Worm (Caenorhabditis elegans): ENCODE data around the gene dhs-25.

dhs-25 gene

DNA sequence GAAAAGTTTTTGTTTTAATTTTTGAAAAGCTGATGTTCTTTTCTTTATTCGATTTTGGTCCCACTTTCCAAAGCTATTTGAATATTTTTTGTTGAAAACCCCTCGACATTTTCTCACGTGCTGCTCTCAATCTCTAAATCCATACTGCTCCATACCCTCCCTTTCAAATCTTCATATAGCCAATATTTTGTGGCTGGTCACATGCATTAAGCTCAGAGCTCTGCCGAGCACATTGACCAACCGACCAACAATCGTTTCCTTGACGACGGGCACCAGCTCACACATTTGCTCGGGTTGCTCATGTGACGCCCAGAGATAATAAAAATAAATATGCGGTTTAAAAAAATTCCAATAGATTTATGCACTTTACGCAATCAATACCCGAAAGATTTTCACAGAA, 47.4 kb upstream of the dhs-25 start (continued):
- TF ChIP-seq elt-3 (tag; optimal IDR thresholded peaks at IDR 0.05) (no peak), nhr-47 (tag; optimal IDR thresholded peaks at IDR 0.05) (peak; percentile 68), tbx-2 (tag; optimal IDR thresholded peaks at IDR 0.05) (peak; percentile 10), grh-1 (GFP tag; IDR thresholded peaks at IDR 0.05) (no peak), ceh-82 (tag; optimal IDR thresholded peaks at IDR 0.05) (peak in 2 of 3 experiments; percentile 23 to 43), ets-5 (GFP tag; IDR thresholded peaks at IDR 0.05) (no peak), ama-1 (optimal IDR thresholded peaks at IDR 0.05) (no peak), nhr-90 (tag; optimal IDR thresholded peaks at IDR 0.05; ENCODE audit: poor library complexity) (no peak), elt-2 (tag; optimal IDR thresholded peaks at IDR 0.05) (no peak), mef-2 (tag; optimal IDR thresholded peaks at IDR 0.05) (no peak), sptf-1 (tag; optimal IDR thresholded peaks at IDR 0.05) (no peak), F16B12.6 (tag; optimal IDR thresholded peaks at IDR 0.05) (no peak), snu-23 (GFP tag; optimal IDR thresholded peaks at IDR 0.05) (peak; percentile 40), sup-37 (GFP tag; optimal IDR thresholded peaks at IDR 0.05) (no peak), dpl-1 (GFP tag; optimal IDR thresholded peaks at IDR 0.05) (peak in 1 of 3 experiments; percentile 6), sox-4 (tag; optimal IDR thresholded peaks at IDR 0.05) (peak; percentile 76), ztf-11 (tag; optimal IDR thresholded peaks at IDR 0.05) (no peak), nhr-76 (tag; optimal IDR thresholded peaks at IDR 0.05) (no peak), xbp-1 (tag; optimal IDR thresholded peaks at IDR 0.05) (no peak), jun-1 (tag; optimal IDR thresholded peaks at IDR 0.05) (peak; percentile 37), vab-15 (tag; optimal IDR thresholded peaks at IDR 0.05) (no peak), egl-13 (tag; optimal IDR thresholded peaks at IDR 0.05) (peak; percentile 44), ztf-4 (tag; optimal IDR thresholded peaks at IDR 0.05) (no peak), ces-1 (GFP tag; optimal IDR thresholded peaks at IDR 0.05) (no peak), nhr-20 (tag; optimal IDR thresholded peaks at IDR 0.05) (no peak), nhr-237 (tag; optimal IDR thresholded peaks at IDR 0.05) (no peak), mab-9 (GFP tag; IDR thresholded peaks at IDR 0.05) (no peak), hlh-4 (tag; optimal IDR thresholded peaks at IDR 0.05) (no peak), ceh-8 (GFP tag; optimal IDR thresholded peaks at IDR 0.05) (no peak), efl-3 (GFP tag; optimal IDR thresholded peaks at IDR 0.05) (no peak), C16A3.4 (tag; optimal IDR thresholded peaks at IDR 0.05) (no peak)

DNA sequence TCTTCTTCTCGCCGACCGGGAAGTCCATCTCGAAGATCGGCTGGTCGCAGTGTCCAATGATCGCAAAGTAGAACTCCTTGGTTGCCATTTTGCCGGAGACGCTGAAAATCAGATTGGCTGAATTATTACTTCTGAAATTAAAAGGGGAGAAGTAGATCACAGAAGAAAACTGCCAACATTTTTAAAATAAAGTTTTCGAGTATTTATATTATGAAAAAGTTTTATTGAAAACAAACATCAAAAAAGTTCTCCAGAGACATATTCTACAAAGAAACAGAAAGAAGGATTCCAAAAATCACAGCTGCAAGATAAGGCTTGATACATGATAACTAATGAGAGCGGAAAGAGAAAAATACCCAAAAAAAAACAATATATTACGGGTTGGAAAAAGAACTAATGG, 46.2 kb upstream of the dhs-25 start, which contains the start of gene sedl-1:
TSS of gene sedl-1 (minus strand) at position 101 of the 400 bp plus-strand sequence.
- no peak for TF ChIP-seq ama-1 (optimal IDR thresholded peaks at IDR 0.05)

DNA sequence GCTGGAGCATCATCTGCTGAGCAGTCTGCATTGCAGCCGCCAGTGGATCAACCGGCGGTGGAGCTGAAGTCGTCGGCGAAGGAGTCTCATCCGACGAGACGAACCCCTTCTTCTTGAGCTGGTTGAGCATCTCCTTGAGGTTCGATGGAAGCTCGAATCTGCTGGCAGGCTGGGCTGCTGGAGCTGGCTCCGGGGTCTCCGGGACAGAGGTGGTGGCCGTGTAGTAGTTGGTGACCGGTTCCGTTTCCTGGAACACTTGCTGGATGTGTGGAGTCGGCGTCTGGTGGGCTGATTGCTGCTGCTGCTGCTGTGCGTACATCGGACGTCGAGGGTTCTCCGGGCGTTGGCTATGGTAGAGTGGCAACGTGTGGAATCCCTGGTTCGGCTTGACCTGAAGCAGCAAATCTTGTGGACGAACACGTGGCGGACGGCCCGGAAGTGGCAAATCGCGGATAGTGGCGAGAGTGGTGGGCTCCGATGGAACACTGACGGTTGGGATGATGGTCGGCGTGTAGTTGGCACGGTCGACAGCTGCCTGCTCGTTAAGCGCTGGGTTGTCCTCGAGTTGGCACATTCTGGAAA, 44.6 kb upstream of the dhs-25 start:
- TF ChIP-seq nhr-85 (tag) = no peak
- peak; percentile 1 for TF ChIP-seq ceh-8 (GFP tag; optimal IDR thresholded peaks at IDR 0.05)

DNA sequence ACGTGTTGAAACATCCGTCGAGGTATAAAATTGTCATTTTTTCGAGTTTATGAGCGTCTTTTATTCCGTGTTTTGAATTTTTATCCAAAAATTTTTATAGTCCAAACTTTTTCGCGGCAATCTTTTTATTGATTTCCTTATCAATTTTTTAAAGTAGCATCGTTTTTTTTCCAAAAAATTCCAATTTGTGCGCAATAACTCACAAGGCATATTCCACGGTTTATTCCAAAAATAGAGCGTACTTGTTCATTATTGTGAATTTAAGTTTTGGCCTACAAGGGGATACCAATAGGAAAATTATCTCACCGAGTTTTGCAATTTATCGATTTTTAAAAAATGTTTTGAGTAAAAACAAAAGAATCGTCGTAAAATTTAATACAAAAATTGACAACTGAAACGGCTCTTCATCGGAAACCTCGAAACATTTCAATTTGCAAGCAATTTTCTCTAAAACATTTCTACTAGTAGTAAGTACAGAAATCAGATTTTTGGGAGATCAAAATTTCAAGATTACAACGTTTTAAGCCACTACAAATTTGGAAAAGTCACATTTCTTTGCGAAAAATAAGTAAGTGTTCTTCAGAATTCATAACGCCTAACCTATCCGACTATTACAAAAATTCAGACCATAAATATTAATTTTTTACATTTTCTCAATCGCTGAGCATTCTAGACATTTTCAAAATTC, 42.6 kb upstream of the dhs-25 start:
- peak; percentile 47 for TF ChIP-seq lin-39 (tag; optimal IDR thresholded peaks at IDR 0.05)
- TF ChIP-seq nhr-90 (tag; optimal IDR thresholded peaks at IDR 0.05; ENCODE audit: poor library complexity) = peak; percentile 42
- peak; percentile 5 for TF ChIP-seq nhr-47 (tag; optimal IDR thresholded peaks at IDR 0.05)
- TF ChIP-seq ceh-90 (tag; optimal IDR thresholded peaks at IDR 0.05) = no peak

DNA sequence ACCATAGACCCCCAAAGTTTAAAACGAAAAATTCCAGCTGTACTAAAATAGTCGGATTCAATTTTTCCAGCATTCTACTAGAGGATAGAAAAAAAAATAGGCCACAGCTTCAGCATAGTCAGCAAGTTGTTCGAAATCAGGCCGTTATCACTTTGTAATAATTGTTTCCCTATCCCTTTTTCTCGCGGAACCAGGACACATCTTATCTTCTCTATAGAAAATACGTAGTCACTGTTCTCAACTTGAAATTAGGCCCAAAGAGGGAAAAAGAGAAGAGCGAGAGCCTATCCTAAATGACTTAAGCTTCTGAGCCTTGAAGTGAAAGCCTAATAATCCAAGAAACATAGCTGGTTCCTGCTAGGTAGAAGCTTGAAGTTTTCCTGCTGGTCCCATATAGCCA, 40.6 kb upstream of the dhs-25 start:
- no peak for TF ChIP-seq fos-1 (tag; optimal IDR thresholded peaks at IDR 0.05)
- no peak for TF ChIP-seq skn-1 (tag; optimal IDR thresholded peaks at IDR 0.05)
- TF ChIP-seq nhr-85 (tag) = peak; percentile 75
- TF ChIP-seq unc-98 (GFP tag; IDR thresholded peaks at IDR 0.05) = no peak
- TF ChIP-seq aly-2 (tag; optimal IDR thresholded peaks at IDR 0.05) = no peak
- TF ChIP-seq blmp-1 (tag; optimal IDR thresholded peaks at IDR 0.05) = no peak
- TF ChIP-seq C34B4.2 (tag; optimal IDR thresholded peaks at IDR 0.05) = no peak
- TF ChIP-seq unc-130 (tag; optimal IDR thresholded peaks at IDR 0.05) = no peak
- peak; percentile 12 for TF ChIP-seq snu-23 (GFP tag; optimal IDR thresholded peaks at IDR 0.05)
- TF ChIP-seq fkh-8 (tag; optimal IDR thresholded peaks at IDR 0.05) = no peak
- TF ChIP-seq irx-1 (tag; optimal IDR thresholded peaks at IDR 0.05) = peak; percentile 14
- TF ChIP-seq fkh-10 (GFP tag; optimal IDR thresholded peaks at IDR 0.05) = no peak
- peak; percentile 33; the same call in 1 of the 2 replicates for TF ChIP-seq nhr-19 (GFP tag; conservative IDR thresholded peaks at IDR 0.05)
- no peak for TF ChIP-seq C16A3.4 (tag; optimal IDR thresholded peaks at IDR 0.05)
- TF ChIP-seq nhr-77 (tag; optimal IDR thresholded peaks at IDR 0.05) = no peak
- TF ChIP-seq unc-86 (tag; optimal IDR thresholded peaks at IDR 0.05) = no peak
